Fruit fly (Drosophila melanogaster) whole organism, pupa: ENCODE data around the gene Ser7.
A peak's percentile ranks its signal among the peaks of the same experiment; 100 is the strongest.

Experiments used
- CG10348 ChIP-seq: fragments of 200-800 bp; sonication (Bioruptor generic); IDR thresholded peaks from 2 replicates; pipeline ENCODE4 v1.3.6; 2022; ENCODE audit warnings: missing biosample characterization, missing genetic modification characterization
- CG12605 ChIP-seq: fragments of 200-800 bp; sonication (Bioruptor generic); IDR thresholded peaks from 2 replicates; pipeline ENCODE4 v1.3.6; 2022; ENCODE audit warnings: missing biosample characterization, missing genetic modification characterization
- CG13204 ChIP-seq: fragments of 200-800 bp; sonication (Bioruptor generic); optimal IDR thresholded peaks from 2 replicates; lab custom pipeline; 2018; ENCODE audit warnings: missing biosample characterization, mild to moderate bottlenecking, missing genetic modification characterization, moderate library complexity
- CG14655 ChIP-seq: fragments of 200-800 bp; sonication (Bioruptor generic); optimal IDR thresholded peaks from 3 replicates; lab custom pipeline; 2017; ENCODE audit warnings: mild to moderate bottlenecking, missing biosample characterization, missing genetic modification reagents, missing genetic modification characterization
- CG15710 ChIP-seq: fragments of 200-800 bp; sonication (Bioruptor generic); optimal IDR thresholded peaks from 2 replicates; lab custom pipeline; 2018; ENCODE audit warnings: missing biosample characterization, mild to moderate bottlenecking, missing genetic modification characterization, moderate library complexity
- CG17806 ChIP-seq: fragments of 200-800 bp; sonication (Bioruptor generic); optimal IDR thresholded peaks from 2 replicates; lab custom pipeline; 2018; ENCODE audit warnings: missing biosample characterization, mild to moderate bottlenecking, missing genetic modification characterization, moderate library complexity
- CG32121 ChIP-seq: fragments of 200-800 bp; sonication (Bioruptor generic); IDR thresholded peaks from 2 replicates; pipeline ENCODE4 v1.3.6; 2022; ENCODE audit warnings: missing biosample characterization, missing genetic modification characterization
- CG34367 ChIP-seq: fragments of 200-800 bp; sonication (Bioruptor generic); optimal IDR thresholded peaks from 2 replicates; lab custom pipeline; 2018; ENCODE audit warnings: missing biosample characterization, mild to moderate bottlenecking, missing genetic modification characterization
- CG4496 ChIP-seq: fragments of 200-800 bp; sonication (Bioruptor generic); IDR thresholded peaks from 3 replicates; pipeline ENCODE4 v1.3.6; 2022; ENCODE audit warnings: missing biosample characterization, missing genetic modification characterization
- CG8159 ChIP-seq: fragments of 200-800 bp; sonication (Bioruptor generic); optimal IDR thresholded peaks from 3 replicates; lab custom pipeline; 2018; ENCODE audit warnings: missing biosample characterization, mild to moderate bottlenecking, missing genetic modification characterization, moderate library complexity
- CG8301 ChIP-seq: fragments of 200-800 bp; sonication (Bioruptor generic); optimal IDR thresholded peaks from 2 replicates; lab custom pipeline; 2018; ENCODE audit warnings: missing biosample characterization, mild to moderate bottlenecking, missing genetic modification characterization
- CG9948 ChIP-seq: fragments of 200-800 bp; sonication (Bioruptor generic); optimal IDR thresholded peaks from 2 replicates; lab custom pipeline; 2018; ENCODE audit warnings: missing biosample characterization, mild to moderate bottlenecking, missing genetic modification characterization, moderate library complexity
- D1 ChIP-seq: fragments of 200-800 bp; sonication (Bioruptor generic); optimal IDR thresholded peaks from 2 replicates; lab custom pipeline; 2018; ENCODE audit warnings: missing biosample characterization, mild to moderate bottlenecking, missing genetic modification characterization, moderate library complexity
- EcR ChIP-seq: fragments of 200-800 bp; sonication (Bioruptor generic); optimal IDR thresholded peaks from 3 replicates; lab custom pipeline; 2019; ENCODE audit warnings: missing biosample characterization, missing genetic modification characterization, mild to moderate bottlenecking, moderate library complexity, missing genetic modification reagents
- Ets98B ChIP-seq: fragments of 200-800 bp; sonication (Bioruptor generic); IDR thresholded peaks from 2 replicates; pipeline ENCODE4 v1.3.6; 2022; ENCODE audit warnings: missing biosample characterization, missing genetic modification characterization
- Pif1A ChIP-seq: fragments of 200-800 bp; sonication (Bioruptor generic); optimal IDR thresholded peaks from 3 replicates; lab custom pipeline; 2016; ENCODE audit warnings: missing biosample characterization, missing genetic modification characterization
- Pif1B ChIP-seq: fragments of 200-800 bp; sonication (Bioruptor generic); optimal IDR thresholded peaks from 3 replicates; lab custom pipeline; 2016; ENCODE audit warnings: missing biosample characterization, missing genetic modification characterization
- Snoo ChIP-seq: fragments of 200-800 bp; sonication (Bioruptor generic); optimal IDR thresholded peaks from 3 replicates; lab custom pipeline; 2017; ENCODE audit warnings: missing biosample characterization, mild to moderate bottlenecking, missing genetic modification characterization, inconsistent platforms
- fd96Ca ChIP-seq: fragments of 200-800 bp; sonication (Bioruptor generic); IDR thresholded peaks from 3 replicates; pipeline ENCODE4 v1.3.6; 2022; ENCODE audit warnings: missing biosample characterization, missing genetic modification characterization
- gl ChIP-seq: fragments of 200-800 bp; sonication (Bioruptor generic); optimal IDR thresholded peaks from 2 replicates; lab custom pipeline; 2018; ENCODE audit warnings: missing biosample characterization, mild to moderate bottlenecking, missing genetic modification characterization
- rn ChIP-seq: fragments of 200-800 bp; sonication (Bioruptor generic); IDR thresholded peaks from 2 replicates; pipeline ENCODE4 v1.3.6; 2022; ENCODE audit warnings: missing biosample characterization, missing genetic modification characterization

Gene Ser7

DNA sequence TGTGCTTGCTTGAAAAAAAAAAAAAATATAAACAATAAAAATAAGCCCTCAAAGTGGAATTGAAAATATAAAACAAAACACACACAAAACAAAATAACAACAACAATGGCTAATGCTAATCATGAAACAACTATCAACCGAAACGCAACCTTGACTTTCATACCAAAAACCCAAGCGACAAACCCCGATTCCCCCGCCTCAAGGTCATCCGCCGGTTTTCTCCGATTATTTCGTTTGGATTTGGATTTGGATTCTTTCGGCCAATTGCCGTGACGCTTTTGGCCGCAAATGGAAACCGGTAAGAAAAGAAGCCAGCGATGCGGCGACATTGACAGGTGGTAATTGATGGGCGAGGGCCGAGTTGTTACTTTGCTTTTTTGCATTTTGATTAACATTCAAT is 32.6 kb downstream of the Ser7 start:
- TF ChIP-seq CG12605 (GFP tag; lab: Robert Waterston, UW), result no peak
- no peak for TF ChIP-seq D1 (tag; lab: Kevin White, UChicago)
- no peak for TF ChIP-seq CG32121
- no peak for TF ChIP-seq Pif1A (GFP tag; lab: Kevin White, UChicago)
- no peak for TF ChIP-seq gl (tag; lab: Kevin White, UChicago)
- no peak for TF ChIP-seq EcR (GFP tag; lab: Kevin White, UChicago)

dm6 chrX:9899535-9900179 is 34.6 kb downstream of the Ser7 start, which contains the start of gene CG15249:
TSS of gene CG15249 (minus strand) at chrX:9899585.
- TF ChIP-seq CG13204 (GFP tag; lab: Kevin White, UChicago), result peak; percentile 15
- TF ChIP-seq CG10348 (GFP tag; lab: Robert Waterston, UW), result no peak
- TF ChIP-seq Ets98B (GFP tag; lab: Robert Waterston, UW), result no peak
- peak; percentile 31 for TF ChIP-seq CG8301 (tag; lab: Kevin White, UChicago)
- no peak for TF ChIP-seq D1 (tag; lab: Kevin White, UChicago)
- peak; percentile 44; the same call in 1 of the 3 replicates for TF ChIP-seq fd96Ca (GFP tag; lab: Robert Waterston, UW)
- peak; percentile 55 for TF ChIP-seq Pif1B (GFP tag; lab: Kevin White, UChicago)
- no peak for TF ChIP-seq CG12605 (GFP tag; lab: Robert Waterston, UW)
- TF ChIP-seq gl (tag; lab: Kevin White, UChicago), result no peak
- TF ChIP-seq CG17806 (tag; lab: Kevin White, UChicago), result peak; percentile 48
- TF ChIP-seq CG4496, result no peak
- TF ChIP-seq EcR (GFP tag; lab: Kevin White, UChicago), result no peak
- peak; percentile 47 for TF ChIP-seq CG34367 (tag; lab: Kevin White, UChicago)
- TF ChIP-seq CG14655 (GFP tag; lab: Kevin White, UChicago), result peak; percentile 76
- TF ChIP-seq CG15710 (tag; lab: Kevin White, UChicago), result peak; percentile 65
- no peak for TF ChIP-seq rn
- no peak for TF ChIP-seq Snoo (tag; lab: Kevin White, UChicago)
- TF ChIP-seq CG32121, result 0 out of 2 replicates have a peak, but pooled peaks have one; percentile 26
- TF ChIP-seq Pif1A (GFP tag; lab: Kevin White, UChicago), result peak; percentile 42
- peak; percentile 66 for TF ChIP-seq CG9948 (tag; lab: Kevin White, UChicago)
- peak; percentile 66 for TF ChIP-seq CG8159 (tag; lab: Kevin White, UChicago)

DNA sequence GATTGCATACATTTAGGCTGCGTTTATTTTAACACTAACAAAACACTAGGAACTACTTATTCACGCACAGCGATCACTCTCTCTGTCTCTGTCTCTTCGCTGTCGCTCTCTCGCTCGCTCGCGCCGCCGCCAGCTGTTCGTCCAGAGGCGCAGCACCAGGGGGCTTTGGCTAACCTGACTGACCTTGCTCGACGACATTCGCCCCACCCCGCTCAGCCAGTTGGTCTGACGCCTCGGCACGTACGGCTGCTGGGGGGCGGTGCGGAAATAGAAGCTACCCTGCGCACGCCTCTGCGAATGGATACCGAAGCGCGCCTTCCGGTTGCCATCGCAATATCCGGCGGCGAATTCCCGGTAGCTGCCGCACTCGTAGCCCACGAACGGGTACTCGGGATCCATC is 44.4 kb downstream of the Ser7 start:
- TF ChIP-seq Ets98B (GFP tag; lab: Robert Waterston, UW) (0 out of 2 replicates have a peak, but pooled peaks have one; percentile 21), Pif1A (GFP tag; lab: Kevin White, UChicago) (no peak)

- TF ChIP-seq CG8159 (tag; lab: Kevin White, UChicago), result no peak
- no peak for TF ChIP-seq CG10348 (GFP tag; lab: Robert Waterston, UW)
- no peak for TF ChIP-seq EcR (GFP tag; lab: Kevin White, UChicago)
- no peak for TF ChIP-seq Snoo (tag; lab: Kevin White, UChicago)
- no peak for TF ChIP-seq CG17806 (tag; lab: Kevin White, UChicago)
Observed at dm6 chrX:9911026-9911425, 46.0 kb downstream of the Ser7 start, which contains the start of gene CG1986. TSS of gene CG1986 (minus strand) at chrX:9911126.

DNA sequence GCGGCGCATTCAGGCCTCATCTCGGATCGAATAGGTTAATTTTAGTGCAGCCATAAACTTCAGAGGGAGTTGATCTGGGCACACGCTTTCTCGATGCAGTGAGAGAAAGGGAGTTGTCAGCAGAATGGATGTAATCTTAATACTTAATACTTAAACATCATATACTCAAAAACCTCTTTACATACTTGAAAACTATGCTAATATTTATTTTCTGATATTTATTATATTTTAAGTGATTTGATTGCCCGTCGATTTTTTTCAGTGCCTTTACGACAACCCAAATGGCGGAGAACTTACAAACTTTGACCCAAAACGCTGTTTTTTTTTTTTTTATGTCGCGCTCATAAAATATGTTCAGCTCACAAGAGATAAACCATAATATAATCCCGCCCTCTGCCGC is 46.7 kb downstream of the Ser7 start:
- TF ChIP-seq CG14655 (GFP tag; lab: Kevin White, UChicago) (no peak), fd96Ca (GFP tag; lab: Robert Waterston, UW) (no peak), Pif1A (GFP tag; lab: Kevin White, UChicago) (no peak), CG32121 (no peak), CG17806 (tag; lab: Kevin White, UChicago) (no peak), CG10348 (GFP tag; lab: Robert Waterston, UW) (no peak), D1 (tag; lab: Kevin White, UChicago) (no peak), rn (no peak), Snoo (tag; lab: Kevin White, UChicago) (no peak), Ets98B (GFP tag; lab: Robert Waterston, UW) (no peak), CG9948 (tag; lab: Kevin White, UChicago) (no peak), CG8159 (tag; lab: Kevin White, UChicago) (no peak), EcR (GFP tag; lab: Kevin White, UChicago) (no peak), CG13204 (GFP tag; lab: Kevin White, UChicago) (no peak), CG4496 (no peak), CG12605 (GFP tag; lab: Robert Waterston, UW) (no peak), CG15710 (tag; lab: Kevin White, UChicago) (no peak), gl (tag; lab: Kevin White, UChicago) (no peak)
